Worm (Caenorhabditis elegans) whole organism, late embryonic: ENCODE measurements around the gene srt-69.

ENCODE experiments used
- F13H6.1 ChIP-seq: sonication (generic microtip); optimal IDR thresholded peaks from 2 replicates; lab custom pipeline; 2016; ENCODE audit warnings: missing genetic modification characterization, missing compliant biosample characterization
- ceh-6 ChIP-seq: fragments of 200-800 bp; sonication (Bioruptor generic); optimal IDR thresholded peaks from 2 replicates; lab custom pipeline; 2018; ENCODE audit warnings: mild to moderate bottlenecking, missing genetic modification characterization, missing compliant biosample characterization
- hlh-30 ChIP-seq: sonication (generic microtip); optimal IDR thresholded peaks from 2 replicates; lab custom pipeline; 2017; ENCODE audit warnings: antibody characterized with exemption, missing genetic modification characterization, missing compliant biosample characterization; ENCODE audit not compliant: insufficient read depth
- nhr-11 ChIP-seq: fragments of 150-350 bp; optimal IDR thresholded peaks from 2 replicates; lab custom pipeline; 2014; ENCODE audit warnings: missing biosample characterization, missing genetic modification characterization
- nhr-232 ChIP-seq: sonication (generic microtip); optimal IDR thresholded peaks from 2 replicates; lab custom pipeline; 2016; ENCODE audit warnings: missing genetic modification characterization, missing compliant biosample characterization

DNA sequence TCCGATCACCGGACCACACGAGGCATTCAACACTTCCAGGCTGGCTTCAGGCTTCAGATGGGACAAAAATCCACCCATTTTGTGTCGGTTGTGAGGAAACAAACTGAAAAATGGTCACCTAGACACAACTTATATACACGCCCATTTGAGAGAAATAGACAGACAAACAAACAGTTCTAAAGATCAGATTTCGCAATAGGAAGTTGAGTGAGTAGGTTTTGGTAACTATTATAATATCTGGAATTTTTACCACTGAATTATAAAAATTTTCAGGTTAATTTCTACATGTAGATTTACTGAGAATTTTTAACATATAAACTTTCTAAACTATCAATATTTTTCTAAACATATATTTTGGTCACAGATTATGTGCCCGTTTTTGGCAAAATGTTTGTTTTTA lies 31.7 kb downstream of the srt-69 start, which contains the start of gene cest-32:
- no peak for TF ChIP-seq nhr-11 (tag; lab: Kevin White, UChicago)
- no peak for TF ChIP-seq nhr-232
- TF ChIP-seq ceh-6 (GFP tag; lab: Kevin White, UChicago) = no peak
- no peak for TF ChIP-seq hlh-30 (tag; lab: Kevin White, UChicago)
- no peak for TF ChIP-seq F13H6.1
